Worm (Caenorhabditis elegans): ENCODE results near the gene F16G10.11.

DNA sequence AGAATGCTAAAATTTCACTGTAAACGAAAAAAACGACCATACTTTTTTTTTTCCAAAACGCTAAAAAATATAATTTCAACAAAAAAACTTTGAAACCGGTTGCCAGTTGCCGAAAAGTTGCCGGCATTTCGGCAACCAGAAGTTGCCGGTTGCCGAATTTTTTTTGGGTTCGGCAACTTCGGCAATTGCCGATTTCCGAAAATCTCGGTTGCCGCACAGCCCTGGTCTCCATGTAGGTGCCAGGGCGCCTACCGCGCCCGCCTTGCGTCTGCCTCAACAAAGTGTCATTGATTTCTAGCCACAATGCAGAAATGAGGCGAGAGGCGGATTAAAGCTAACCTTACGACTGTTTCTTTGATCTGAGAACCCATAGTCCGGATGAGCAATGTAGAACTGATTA lies 17.4 kb upstream of the F16G10.11 start:
- TF ChIP-seq ztf-29 (GFP tag; IDR thresholded peaks at IDR 0.05) (no peak), cog-1 (tag; optimal IDR thresholded peaks at IDR 0.05) (no peak)

All from whole organism, midembryonic.